Fruit fly (Drosophila melanogaster): ENCODE measurements around the gene anchor.

- no peak for TF ChIP-seq CTCF (optimal IDR thresholded peaks at IDR 0.05)
- no peak for TF ChIP-seq CG8478 (optimal IDR thresholded peaks at IDR 0.05)
Observed at dm6 chr3L:17624208-17624826, 2.7 kb downstream of the anchor start.
